Worm (Caenorhabditis elegans) whole organism, L2 larva: ENCODE data around the gene F34D10.9.

Experiments used
- R02D3.7 ChIP-seq: fragments of 150-350 bp; optimal IDR thresholded peaks from 2 replicates; lab custom pipeline; 2014; ENCODE audit warnings: missing biosample characterization, missing genetic modification characterization
- ama-1 ChIP-seq: fragments of 150-350 bp; optimal IDR thresholded peaks from 2 replicates; lab custom pipeline; 2018; ENCODE audit warnings: inconsistent platforms
- dmd-4 ChIP-seq: sonication (generic microtip); optimal IDR thresholded peaks from 2 replicates; lab custom pipeline; 2017; ENCODE audit warnings: missing biosample characterization, missing genetic modification characterization
- nhr-11 ChIP-seq: fragments of 150-350 bp; optimal IDR thresholded peaks from 2 replicates; lab custom pipeline; 2014; ENCODE audit warnings: missing biosample characterization, missing genetic modification characterization
- ztf-4 ChIP-seq: fragments of 150-350 bp; optimal IDR thresholded peaks from 2 replicates; lab custom pipeline; 2014; ENCODE audit warnings: missing biosample characterization, missing genetic modification characterization

DNA sequence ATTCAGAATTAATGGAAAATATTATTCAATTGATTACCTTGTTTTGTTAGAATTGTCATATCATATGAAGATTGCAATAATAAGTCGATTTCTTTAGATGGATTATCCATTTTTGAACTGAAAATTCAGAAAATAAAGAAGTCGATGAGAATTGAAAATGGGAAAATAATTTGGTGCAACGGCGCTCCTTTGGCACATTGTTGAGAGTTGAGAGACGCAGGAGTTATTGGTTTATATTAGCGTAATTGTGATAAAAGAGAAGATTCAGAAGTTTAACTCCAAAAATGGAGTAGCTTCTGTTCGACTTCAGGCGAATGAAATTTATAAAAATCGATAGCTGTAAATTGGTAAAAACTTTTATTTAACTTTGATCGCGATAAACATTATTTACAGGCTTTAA, 9.9 kb downstream of the F34D10.9 start, which contains the start of gene C14B1.8:
- no peak for TF ChIP-seq nhr-11 (tag; lab: Kevin White, UChicago)
- no peak for TF ChIP-seq dmd-4 (tag; lab: Kevin White, UChicago)
- TF ChIP-seq R02D3.7 = no peak
- TF ChIP-seq ama-1 (lab: Kevin White, UChicago) = no peak
- no peak for TF ChIP-seq ztf-4 (tag; lab: Kevin White, UChicago)
